Worm (Caenorhabditis elegans): ENCODE measurements around the gene unc-3.
A peak's percentile ranks its signal among the peaks of the same experiment; 100 is the strongest.

The unc-3 gene

DNA sequence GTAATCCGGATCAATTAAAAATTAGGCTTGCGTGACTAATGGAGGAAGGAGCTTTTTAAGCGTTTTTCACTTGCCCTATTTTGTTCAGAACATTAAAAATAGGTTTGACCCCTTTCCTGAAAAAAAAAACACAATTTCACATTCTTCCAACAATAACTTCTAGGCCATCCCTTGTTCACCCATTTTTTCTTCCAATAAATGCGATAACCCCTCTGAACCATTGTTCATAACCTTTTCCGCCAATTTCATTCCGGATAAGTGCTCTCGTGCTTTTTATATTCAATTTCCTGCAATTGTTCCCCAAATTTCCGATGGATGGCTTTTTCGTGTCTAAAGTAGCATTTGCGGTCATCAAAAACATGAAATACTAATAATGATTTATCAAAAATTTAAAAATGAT is 42.1 kb downstream of the unc-3 start (continued):
- TF ChIP-seq cey-2 (tag; optimal IDR thresholded peaks at IDR 0.05; ENCODE audit: borderline replicate concordance, insufficient read depth) (no peak), tag-97 (GFP tag; IDR thresholded peaks at IDR 0.05) (0 out of 2 replicates have a peak, but pooled peaks have one; percentile 23), R02D3.7 (tag; optimal IDR thresholded peaks at IDR 0.05) (no peak), sdz-12 (GFP tag; optimal IDR thresholded peaks at IDR 0.05) (peak; percentile 35), dpl-1 (GFP tag; optimal IDR thresholded peaks at IDR 0.05) (no peak), F44E2.7 (GFP tag; IDR thresholded peaks at IDR 0.05) (0 out of 2 replicates have a peak, but pooled peaks have one; percentile 26), lin-29 (GFP tag; IDR thresholded peaks at IDR 0.05) (no peak), ctbp-1 (GFP tag; IDR thresholded peaks at IDR 0.05) (no peak), mes-2 (tag; optimal IDR thresholded peaks at IDR 0.05; ENCODE audit: poor library complexity, severe bottlenecking) (no peak), lin-15B (tag; optimal IDR thresholded peaks at IDR 0.05) (no peak), nhr-11 (tag; optimal IDR thresholded peaks at IDR 0.05) (no peak), nhr-102 (tag; optimal IDR thresholded peaks at IDR 0.05) (peak; percentile 60), pha-4 (GFP tag; IDR thresholded peaks at IDR 0.05) (no peak), pha-4 (tag; optimal IDR thresholded peaks at IDR 0.05) (no peak), hlh-30 (tag; optimal IDR thresholded peaks at IDR 0.05; ENCODE audit: insufficient read depth) (peak; percentile 29), fos-1 (tag; optimal IDR thresholded peaks at IDR 0.05) (no peak), ZK546.5 (tag; optimal IDR thresholded peaks at IDR 0.05) (no peak), ZK337.2 (GFP tag; IDR thresholded peaks at IDR 0.05) (no peak), mxl-2 (GFP tag; conservative IDR thresholded peaks at IDR 0.05) (no peak), Y48G9A.11 (GFP tag; IDR thresholded peaks at IDR 0.05) (no peak), lin-1 (GFP tag; IDR thresholded peaks at IDR 0.05) (no peak), set-16 (GFP tag; IDR thresholded peaks at IDR 0.05) (no peak), D1046.2 (GFP tag; IDR thresholded peaks at IDR 0.05) (no peak), Y75B8A.6 (GFP tag; IDR thresholded peaks at IDR 0.05) (peak; percentile 64), T26A8.4 (GFP tag; IDR thresholded peaks at IDR 0.05) (peak; percentile 78)

- TF ChIP-seq nhr-77 (tag; optimal IDR thresholded peaks at IDR 0.05) = peak; percentile 60
- TF ChIP-seq zag-1 (tag; optimal IDR thresholded peaks at IDR 0.05) = no peak
- TF ChIP-seq aly-2 (tag; optimal IDR thresholded peaks at IDR 0.05) = no peak
- TF ChIP-seq ama-1 (optimal IDR thresholded peaks at IDR 0.05) = peak; percentile 19
- TF ChIP-seq lin-1 (GFP tag; IDR thresholded peaks at IDR 0.05) = peak; percentile 51; the same call in 1 of the 2 replicates
- TF ChIP-seq mep-1 (tag; optimal IDR thresholded peaks at IDR 0.05) = peak; percentile 6
- TF ChIP-seq egl-43 (GFP tag; IDR thresholded peaks at IDR 0.05) = no peak
- peak; percentile 81 for TF ChIP-seq dmd-6 (GFP tag; IDR thresholded peaks at IDR 0.05)
- TF ChIP-seq dve-1 (tag; optimal IDR thresholded peaks at IDR 0.05; ENCODE audit: insufficient read depth) = peak; percentile 67
- no peak for TF ChIP-seq madf-9 (GFP tag; conservative IDR thresholded peaks at IDR 0.05)
- peak in 1 of 2 experiments; percentile 45 for TF ChIP-seq mdl-1 (tag; optimal IDR thresholded peaks at IDR 0.05)
- no peak for TF ChIP-seq daf-16 (GFP tag; optimal IDR thresholded peaks at IDR 0.05)
- TF ChIP-seq daf-16 (tag; optimal IDR thresholded peaks at IDR 0.05) = peak; percentile 81
- TF ChIP-seq hlh-11 (tag; optimal IDR thresholded peaks at IDR 0.05) = peak; percentile 81
- TF ChIP-seq gei-8 (GFP tag; optimal IDR thresholded peaks at IDR 0.05) = no peak
- peak; percentile 90 for TF ChIP-seq php-3 (GFP tag; IDR thresholded peaks at IDR 0.05)
- no peak for TF ChIP-seq F49E8.2 (tag; optimal IDR thresholded peaks at IDR 0.05; ENCODE audit: borderline replicate concordance)
- TF ChIP-seq fkh-10 (GFP tag; optimal IDR thresholded peaks at IDR 0.05) = no peak
- TF ChIP-seq pha-4 (GFP tag; IDR thresholded peaks at IDR 0.05) = peak; percentile 22; the same call in 1 of the 2 replicates
- no peak for TF ChIP-seq pha-4 (tag; optimal IDR thresholded peaks at IDR 0.05)
- peak; percentile 73 for TF ChIP-seq hlh-30 (tag; optimal IDR thresholded peaks at IDR 0.05; ENCODE audit: insufficient read depth)
- peak; percentile 83 for TF ChIP-seq nhr-28 (tag; optimal IDR thresholded peaks at IDR 0.05)
- 0 out of 2 replicates have a peak, but pooled peaks have one; percentile 64 for TF ChIP-seq tra-1 (GFP tag; IDR thresholded peaks at IDR 0.05)
- TF ChIP-seq ceh-82 (tag; optimal IDR thresholded peaks at IDR 0.05) = no peak
- peak; percentile 89 for TF ChIP-seq pqm-1 (tag; optimal IDR thresholded peaks at IDR 0.05)
Measured at ce11 chrX:14816717-14817116, 43.4 kb downstream of the unc-3 start.

All from whole organism, L4 larva.